Fruit fly (Drosophila melanogaster) whole organism, prepupa: ENCODE results near the gene CG4686.
A peak's percentile ranks its signal among the peaks of the same experiment; 100 is the strongest.

Source experiments
- Blimp-1 ChIP-seq: fragments of 200-800 bp; sonication (Bioruptor generic); optimal IDR thresholded peaks from 3 replicates; lab custom pipeline; 2017; ENCODE audit warnings: missing biosample characterization, missing genetic modification characterization, mild to moderate bottlenecking, moderate library complexity, missing genetic modification reagents
- CG10631 ChIP-seq: fragments of 200-800 bp; sonication (Bioruptor generic); optimal IDR thresholded peaks from 2 replicates; lab custom pipeline; 2016; ENCODE audit warnings: missing biosample characterization, missing genetic modification characterization
- CG11294 ChIP-seq: fragments of 200-800 bp; sonication (Bioruptor generic); IDR thresholded peaks from 2 replicates; pipeline ENCODE4 v1.3.6; 2022; ENCODE audit warnings: missing biosample characterization, missing genetic modification characterization
- CG11762 ChIP-seq: fragments of 200-800 bp; sonication (Bioruptor generic); optimal IDR thresholded peaks from 3 replicates; lab custom pipeline; 2016; ENCODE audit warnings: missing biosample characterization, missing genetic modification characterization; ENCODE audit not compliant: insufficient read depth
- CG11902 ChIP-seq: fragments of 200-800 bp; sonication (Bioruptor generic); optimal IDR thresholded peaks from 3 replicates; lab custom pipeline; 2016; ENCODE audit warnings: missing biosample characterization, missing genetic modification characterization
- CG16779 ChIP-seq: fragments of 200-800 bp; sonication (Bioruptor generic); optimal IDR thresholded peaks from 3 replicates; lab custom pipeline; 2017; ENCODE audit warnings: missing biosample characterization, mild to moderate bottlenecking, missing genetic modification characterization
- CG3032 ChIP-seq: fragments of 200-800 bp; optimal IDR thresholded peaks from 2 replicates; lab custom pipeline; 2019; ENCODE audit warnings: missing biosample characterization, mild to moderate bottlenecking, missing genetic modification characterization, moderate library complexity
- CG31627 ChIP-seq: fragments of 200-800 bp; sonication (Bioruptor generic); optimal IDR thresholded peaks from 3 replicates; lab custom pipeline; 2016; ENCODE audit warnings: missing biosample characterization, missing genetic modification characterization
- CG32006 ChIP-seq: fragments of 200-800 bp; sonication (Bioruptor generic); optimal IDR thresholded peaks from 3 replicates; lab custom pipeline; 2017; ENCODE audit warnings: missing biosample characterization, mild to moderate bottlenecking, missing genetic modification characterization
- CG3919 ChIP-seq: fragments of 200-800 bp; sonication (Bioruptor generic); optimal IDR thresholded peaks from 3 replicates; lab custom pipeline; 2016; ENCODE audit warnings: missing biosample characterization, missing genetic modification characterization
- CG4318 ChIP-seq: fragments of 200-800 bp; sonication (Bioruptor generic); optimal IDR thresholded peaks from 3 replicates; lab custom pipeline; 2017; ENCODE audit warnings: missing biosample characterization, mild to moderate bottlenecking, missing genetic modification characterization
- CG6163 ChIP-seq: fragments of 200-800 bp; sonication (Bioruptor generic); IDR thresholded peaks from 3 replicates; pipeline ENCODE4 v1.3.6; 2022; ENCODE audit warnings: missing biosample characterization, missing genetic modification characterization
- CG6808 ChIP-seq: fragments of 200-800 bp; sonication (Bioruptor generic); optimal IDR thresholded peaks from 3 replicates; lab custom pipeline; 2017; ENCODE audit warnings: missing biosample characterization, missing genetic modification characterization, mild to moderate bottlenecking, moderate library complexity, missing genetic modification reagents
- CG6854 ChIP-seq: fragments of 200-800 bp; sonication (Bioruptor generic); optimal IDR thresholded peaks from 2 replicates; lab custom pipeline; 2017; ENCODE audit warnings: missing biosample characterization, mild to moderate bottlenecking, missing genetic modification characterization
- CG7368 ChIP-seq: fragments of 200-800 bp; sonication (Bioruptor generic); optimal IDR thresholded peaks from 3 replicates; lab custom pipeline; 2016; ENCODE audit warnings: missing biosample characterization, missing genetic modification characterization
- CG8119 ChIP-seq: fragments of 200-800 bp; sonication (Bioruptor generic); IDR thresholded peaks from 3 replicates; pipeline ENCODE4 v1.3.6; 2022; ENCODE audit warnings: missing biosample characterization, missing genetic modification characterization
- CG8632 ChIP-seq: fragments of 200-800 bp; sonication (Bioruptor generic); optimal IDR thresholded peaks from 3 replicates; lab custom pipeline; 2016; ENCODE audit warnings: missing biosample characterization, missing genetic modification characterization
- CG9139 ChIP-seq: fragments of 200-800 bp; sonication (Bioruptor generic); optimal IDR thresholded peaks from 3 replicates; lab custom pipeline; 2017; ENCODE audit warnings: missing biosample characterization, mild to moderate bottlenecking, missing genetic modification characterization
- Eip75B ChIP-seq: fragments of 200-800 bp; sonication (Bioruptor generic); optimal IDR thresholded peaks from 3 replicates; lab custom pipeline; 2016; ENCODE audit warnings: missing biosample characterization, missing genetic modification characterization
- Eip78C ChIP-seq: fragments of 200-800 bp; sonication (Bioruptor generic); peaks from one replicate; lab custom pipeline; 2016; ENCODE audit warnings: missing biosample characterization, missing genetic modification characterization
- Ets21C ChIP-seq: fragments of 200-800 bp; sonication (Bioruptor generic); optimal IDR thresholded peaks from 3 replicates; lab custom pipeline; 2016; ENCODE audit warnings: missing biosample characterization, missing genetic modification characterization
- Ets96B ChIP-seq: fragments of 200-800 bp; optimal IDR thresholded peaks from 2 replicates; lab custom pipeline; 2019; ENCODE audit warnings: missing biosample characterization, mild to moderate bottlenecking, missing genetic modification characterization, moderate library complexity
- Hr38 ChIP-seq: sonication (Bioruptor generic); optimal IDR thresholded peaks from 2 replicates; lab custom pipeline; 2016; ENCODE audit warnings: missing biosample characterization, missing genetic modification characterization
- Hr4 ChIP-seq: fragments of 200-800 bp; sonication (Bioruptor generic); optimal IDR thresholded peaks from 3 replicates; lab custom pipeline; 2016; ENCODE audit warnings: missing biosample characterization, missing genetic modification characterization
- Lpt ChIP-seq: fragments of 200-800 bp; sonication (Bioruptor generic); optimal IDR thresholded peaks from 3 replicates; lab custom pipeline; 2016; ENCODE audit warnings: missing biosample characterization, missing genetic modification characterization
- OdsH ChIP-seq: fragments of 200-800 bp; sonication (Bioruptor generic); optimal IDR thresholded peaks from 3 replicates; lab custom pipeline; 2016; ENCODE audit warnings: missing biosample characterization, missing genetic modification characterization
- Smox ChIP-seq: fragments of 200-800 bp; sonication (Bioruptor generic); optimal IDR thresholded peaks from 3 replicates; lab custom pipeline; 2016; ENCODE audit warnings: missing biosample characterization, missing genetic modification characterization
- Sox102F ChIP-seq: fragments of 200-800 bp; sonication (Bioruptor generic); optimal IDR thresholded peaks from 2 replicates; lab custom pipeline; 2016; ENCODE audit warnings: missing biosample characterization, mild to moderate bottlenecking, missing genetic modification characterization
- Sox14 ChIP-seq: fragments of 200-800 bp; sonication (Bioruptor generic); optimal IDR thresholded peaks from 3 replicates; lab custom pipeline; 2016; ENCODE audit warnings: missing biosample characterization, missing genetic modification characterization
- Sox15 ChIP-seq: fragments of 200-800 bp; sonication (Bioruptor generic); optimal IDR thresholded peaks from 3 replicates; lab custom pipeline; 2016; ENCODE audit warnings: missing biosample characterization, missing genetic modification characterization
- acj6 ChIP-seq: fragments of 200-800 bp; sonication (Bioruptor generic); optimal IDR thresholded peaks from 3 replicates; lab custom pipeline; 2016; ENCODE audit warnings: missing biosample characterization, missing genetic modification characterization
- dac ChIP-seq: fragments of 200-800 bp; sonication (Bioruptor generic); optimal IDR thresholded peaks from 2 replicates; lab custom pipeline; 2017; ENCODE audit warnings: missing biosample characterization, mild to moderate bottlenecking, missing genetic modification characterization
- eg ChIP-seq: fragments of 200-800 bp; sonication (Bioruptor generic); IDR thresholded peaks from 3 replicates; pipeline ENCODE4 v1.3.6; 2022; ENCODE audit warnings: missing biosample characterization, missing genetic modification characterization
- esn ChIP-seq: fragments of 200-800 bp; sonication (Bioruptor generic); optimal IDR thresholded peaks from 2 replicates; lab custom pipeline; 2016; ENCODE audit warnings: missing biosample characterization, mild to moderate bottlenecking, missing genetic modification characterization, moderate library complexity
- fd59A ChIP-seq: fragments of 200-800 bp; sonication (Bioruptor generic); optimal IDR thresholded peaks from 2 replicates; lab custom pipeline; 2017; ENCODE audit warnings: missing biosample characterization, mild to moderate bottlenecking, missing genetic modification characterization, missing genetic modification reagents
- fd85E ChIP-seq: fragments of 200-800 bp; sonication (Bioruptor generic); optimal IDR thresholded peaks from 3 replicates; lab custom pipeline; 2016; ENCODE audit warnings: missing biosample characterization, missing genetic modification characterization
- fkh ChIP-seq: fragments of 200-800 bp; sonication (Bioruptor generic); optimal IDR thresholded peaks from 3 replicates; lab custom pipeline; 2017; ENCODE audit warnings: missing biosample characterization, mild to moderate bottlenecking, missing genetic modification characterization, moderate library complexity
- lz ChIP-seq: fragments of 200-800 bp; sonication (Bioruptor generic); optimal IDR thresholded peaks from 3 replicates; lab custom pipeline; 2016; ENCODE audit warnings: missing biosample characterization, missing genetic modification characterization
- pdm3 ChIP-seq: fragments of 200-800 bp; sonication (Bioruptor generic); optimal IDR thresholded peaks from 3 replicates; lab custom pipeline; 2016; ENCODE audit warnings: missing biosample characterization, missing genetic modification characterization
- spab ChIP-seq: fragments of 200-800 bp; sonication (Bioruptor generic); optimal IDR thresholded peaks from 2 replicates; lab custom pipeline; 2017; ENCODE audit warnings: missing biosample characterization, mild to moderate bottlenecking, missing genetic modification characterization, missing genetic modification reagents
- svp ChIP-seq: fragments of 200-800 bp; sonication (Bioruptor generic); peaks from one replicate; lab custom pipeline; 2016; ENCODE audit warnings: missing biosample characterization, missing genetic modification characterization
- topi ChIP-seq: fragments of 200-800 bp; sonication (Bioruptor generic); optimal IDR thresholded peaks from 3 replicates; lab custom pipeline; 2016; ENCODE audit warnings: missing biosample characterization, missing genetic modification characterization
- vri ChIP-seq: fragments of 200-800 bp; sonication (Bioruptor generic); optimal IDR thresholded peaks from 3 replicates; lab custom pipeline; 2016; ENCODE audit warnings: missing biosample characterization, mild to moderate bottlenecking, missing genetic modification characterization

Gene CG4686

DNA sequence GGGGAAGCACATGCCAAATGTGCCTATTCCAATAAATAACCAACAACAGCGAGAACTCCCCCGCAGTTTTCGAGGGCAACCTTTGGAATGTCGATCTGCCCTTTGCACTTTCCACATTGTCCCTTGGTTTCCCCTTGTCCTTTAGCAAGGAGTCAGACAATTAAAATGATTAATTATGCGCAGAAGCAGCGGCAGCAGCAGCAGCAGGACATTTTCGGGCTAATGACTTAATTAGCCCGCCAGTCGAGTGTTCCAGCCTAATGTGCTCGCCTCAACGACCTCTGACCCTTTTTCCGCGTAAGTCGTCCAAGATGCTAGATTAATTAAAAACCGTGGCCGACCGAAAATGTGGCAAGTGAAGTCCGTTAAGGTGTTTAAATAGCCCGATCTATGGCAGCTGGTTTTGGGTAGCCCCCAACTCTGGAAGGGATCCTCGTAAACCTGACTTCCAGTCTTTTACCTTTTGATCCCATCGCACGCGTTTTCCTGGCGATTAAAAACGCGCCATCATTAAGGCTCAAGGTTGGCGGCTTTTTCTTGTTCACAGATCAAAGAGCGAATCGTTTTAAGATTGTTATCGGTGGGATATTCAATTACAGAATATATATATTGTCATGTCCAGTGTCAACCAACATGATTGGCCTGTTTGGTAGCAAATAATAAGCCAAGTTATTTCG is 25.2 kb upstream of the CG4686 start:
- TF ChIP-seq Ets21C (GFP tag; lab: Kevin White, UChicago) (no peak), fd85E (GFP tag; lab: Kevin White, UChicago) (no peak), CG10631 (no peak), CG7368 (GFP tag; lab: Kevin White, UChicago) (no peak), Eip75B (no peak), topi (GFP tag; lab: Kevin White, UChicago) (no peak), Sox102F (no peak), dac (GFP tag; lab: Kevin White, UChicago) (no peak), CG6808 (GFP tag; lab: Kevin White, UChicago) (no peak), OdsH (GFP tag; lab: Kevin White, UChicago) (no peak), fd59A (GFP tag; lab: Kevin White, UChicago) (no peak), Sox14 (no peak), CG11902 (no peak), fkh (GFP tag; lab: Kevin White, UChicago) (no peak), pdm3 (GFP tag; lab: Kevin White, UChicago) (no peak), CG32006 (no peak), spab (no peak), lz (no peak), Ets96B (tag; lab: Kevin White, UChicago) (no peak)

DNA sequence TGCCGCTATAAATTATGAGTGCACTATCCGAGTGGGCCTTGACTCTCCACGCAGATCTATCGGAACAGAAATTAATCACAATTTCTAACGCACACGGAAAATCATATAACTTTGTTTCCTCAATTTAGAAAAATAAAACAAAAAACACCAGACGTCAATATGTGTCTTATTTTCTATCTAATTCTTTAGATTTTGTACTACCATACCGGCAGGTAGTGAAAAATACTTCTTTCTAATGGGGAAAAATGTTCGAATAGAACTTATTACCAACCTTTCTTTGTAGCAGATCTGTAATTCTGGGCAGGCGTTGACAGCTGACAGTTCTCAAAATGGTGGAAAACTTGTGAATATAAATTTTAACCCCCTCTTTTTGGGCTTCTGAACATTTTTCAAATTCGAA is 23.8 kb upstream of the CG4686 start, which contains the start of gene CG31459:
TSS of gene CG31459 (plus strand) at position 301 of the 400 bp plus-strand sequence.
- TF ChIP-seq CG31627 (GFP tag; lab: Kevin White, UChicago): no peak
- no peak for TF ChIP-seq CG7368 (GFP tag; lab: Kevin White, UChicago)
- no peak for TF ChIP-seq CG6854 (GFP tag; lab: Kevin White, UChicago)
- TF ChIP-seq, all 60 proteins: peak for 0

DNA sequence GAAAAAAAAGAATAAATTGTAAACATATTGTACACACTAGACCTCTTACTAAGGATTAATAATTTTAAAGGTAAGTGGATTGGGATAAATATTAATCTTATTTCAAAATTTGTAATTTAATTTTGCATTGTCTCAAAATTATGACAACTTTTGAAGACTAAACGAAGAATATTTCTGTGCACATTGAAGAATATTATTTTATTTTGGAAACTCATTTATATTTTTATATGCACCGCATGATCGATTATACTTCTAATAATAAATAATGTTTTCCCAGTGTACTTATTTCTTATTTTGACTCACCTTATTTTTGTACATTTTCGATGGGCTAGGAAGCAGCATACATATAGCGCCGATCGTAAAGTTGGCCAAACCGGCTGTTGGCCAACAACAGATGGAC is 20.4 kb upstream of the CG4686 start:
- no peak for TF ChIP-seq CG6163 (GFP tag; lab: Robert Waterston, UW)
- TF ChIP-seq Hr4 (GFP tag; lab: Kevin White, UChicago): no peak
- peak; percentile 23 for TF ChIP-seq Eip78C (GFP tag; lab: Kevin White, UChicago)

dm6 chr3R:19846870-19847590 is 17.3 kb upstream of the CG4686 start, which contains the start of gene MICU3:
TSS of gene MICU3 (plus strand) at chr3R:19847311.
- TF ChIP-seq Sox102F (no peak), CG8632 (peak; percentile 22), Hr38 (GFP tag; lab: Kevin White, UChicago) (no peak), Ets96B (tag; lab: Kevin White, UChicago) (no peak), fd85E (GFP tag; lab: Kevin White, UChicago) (no peak), Blimp-1 (GFP tag; lab: Kevin White, UChicago) (no peak), Sox15 (GFP tag; lab: Kevin White, UChicago) (peak; percentile 40), pdm3 (GFP tag; lab: Kevin White, UChicago) (no peak), Smox (GFP tag; lab: Kevin White, UChicago) (no peak), CG10631 (peak; percentile 69), CG11762 (GFP tag; lab: Kevin White, UChicago) (peak; percentile 15), lz (peak; percentile 59), acj6 (GFP tag; lab: Kevin White, UChicago) (peak; percentile 62), vri (GFP tag; lab: Kevin White, UChicago) (peak; percentile 3), svp (GFP tag; lab: Kevin White, UChicago) (peak; percentile 79), esn (GFP tag; lab: Kevin White, UChicago) (peak; percentile 52), fkh (GFP tag; lab: Kevin White, UChicago) (no peak), topi (GFP tag; lab: Kevin White, UChicago) (peak; percentile 50), CG3032 (tag; lab: Kevin White, UChicago) (no peak), Sox14 (no peak), CG9139 (GFP tag; lab: Kevin White, UChicago) (no peak), CG11294 (GFP tag; lab: Robert Waterston, UW) (peak; percentile 17; the same call in 1 of the 2 replicates), CG3919 (GFP tag; lab: Kevin White, UChicago) (no peak), eg (GFP tag; lab: Robert Waterston, UW) (no peak; the same call in 2 of the 3 replicates), CG32006 (no peak), Lpt (GFP tag; lab: Kevin White, UChicago) (no peak), fd59A (GFP tag; lab: Kevin White, UChicago) (peak; percentile 7), CG8119 (GFP tag; lab: Robert Waterston, UW) (no peak), Ets21C (GFP tag; lab: Kevin White, UChicago) (peak; percentile 30), dac (GFP tag; lab: Kevin White, UChicago) (peak; percentile 26), CG16779 (no peak), CG4318 (peak; percentile 48)
